Fruit fly (Drosophila melanogaster): ENCODE results near the gene kumpel.

dm6 chr3R:25922534-25922933 is 15.7 kb downstream of the kumpel start, which contains the start of gene CG14546:
- TF ChIP-seq insv (optimal IDR thresholded peaks at IDR 0.05) (no peak), ttk (optimal IDR thresholded peaks at IDR 0.05) (no peak)

All from Kc167 (cell line).